Fruit fly (Drosophila melanogaster) whole organism, embryonic: ENCODE results near the gene Tsp74F.

ENCODE experiments used
- C15 ChIP-seq: fragments of 200-800 bp; sonication (Bioruptor generic); IDR thresholded peaks from 3 replicates; pipeline ENCODE4 v1.3.6; 2022; ENCODE audit warnings: missing biosample characterization, missing genetic modification characterization
- CG12219 ChIP-seq: fragments of 200-800 bp; sonication (Bioruptor generic); optimal IDR thresholded peaks from 3 replicates; lab custom pipeline; 2018; ENCODE audit warnings: missing biosample characterization, mild to moderate bottlenecking, missing genetic modification characterization
- CG13775 ChIP-seq: fragments of 200-800 bp; sonication (Bioruptor generic); optimal IDR thresholded peaks from 3 replicates; lab custom pipeline; 2017; ENCODE audit warnings: missing biosample characterization, mild to moderate bottlenecking, missing genetic modification characterization
- CG15011 ChIP-seq: fragments of 200-800 bp; sonication (Bioruptor generic); optimal IDR thresholded peaks from 3 replicates; lab custom pipeline; 2018; ENCODE audit warnings: missing biosample characterization, mild to moderate bottlenecking, missing genetic modification characterization
- CG15601 ChIP-seq: fragments of 200-800 bp; sonication (Bioruptor generic); optimal IDR thresholded peaks from 3 replicates; lab custom pipeline; 2019; ENCODE audit warnings: missing biosample characterization, mild to moderate bottlenecking, missing genetic modification characterization, moderate library complexity
- CG17361 ChIP-seq: fragments of 200-800 bp; sonication (Bioruptor generic); IDR thresholded peaks from 3 replicates; pipeline ENCODE4 v1.3.6; 2022; ENCODE audit warnings: missing biosample characterization, missing genetic modification characterization
- CG17385 ChIP-seq: fragments of 200-800 bp; sonication (Bioruptor generic); optimal IDR thresholded peaks from 3 replicates; lab custom pipeline; 2018; ENCODE audit warnings: missing biosample characterization, mild to moderate bottlenecking, missing genetic modification characterization
- CG18262 ChIP-seq: fragments of 200-800 bp; optimal IDR thresholded peaks from 3 replicates; lab custom pipeline; 2019; ENCODE audit warnings: missing biosample characterization, mild to moderate bottlenecking, missing genetic modification characterization, moderate library complexity
- CG2129 ChIP-seq: fragments of 200-800 bp; sonication (Bioruptor generic); IDR thresholded peaks from 2 replicates; pipeline ENCODE4 v1.3.6; 2022; ENCODE audit warnings: missing biosample characterization, missing genetic modification characterization; ENCODE audit not compliant: partially characterized antibody
- CG2712 ChIP-seq: fragments of 200-800 bp; optimal IDR thresholded peaks from 3 replicates; lab custom pipeline; 2019; ENCODE audit warnings: missing biosample characterization, mild to moderate bottlenecking, missing genetic modification characterization, moderate library complexity
- CG30431 ChIP-seq: fragments of 200-800 bp; sonication (Bioruptor generic); optimal IDR thresholded peaks from 2 replicates; lab custom pipeline; 2017; ENCODE audit warnings: missing biosample characterization, missing genetic modification characterization
- CG6689 ChIP-seq: fragments of 200-800 bp; sonication (Bioruptor generic); IDR thresholded peaks from 2 replicates; pipeline ENCODE4 v1.3.6; 2022; ENCODE audit warnings: missing biosample characterization, missing genetic modification characterization
- CG7745 ChIP-seq: fragments of 200-800 bp; sonication (Bioruptor generic); optimal IDR thresholded peaks from 2 replicates; lab custom pipeline; 2018; ENCODE audit warnings: missing biosample characterization, mild to moderate bottlenecking, missing genetic modification characterization, moderate library complexity
- CG7839 ChIP-seq: fragments of 200-800 bp; sonication (Bioruptor generic); optimal IDR thresholded peaks from 3 replicates; lab custom pipeline; 2018; ENCODE audit warnings: missing biosample characterization, mild to moderate bottlenecking, missing genetic modification characterization, moderate library complexity
- CG8089 ChIP-seq: fragments of 200-800 bp; sonication (Bioruptor generic); optimal IDR thresholded peaks from 3 replicates; lab custom pipeline; 2016; ENCODE audit warnings: missing biosample characterization, missing genetic modification characterization
- CG8359 ChIP-seq: fragments of 200-800 bp; sonication (Bioruptor generic); optimal IDR thresholded peaks from 2 replicates; lab custom pipeline; 2017; ENCODE audit warnings: missing biosample characterization, mild to moderate bottlenecking, missing genetic modification characterization, borderline replicate concordance
- CG9797 ChIP-seq: fragments of 200-800 bp; sonication (Bioruptor generic); optimal IDR thresholded peaks from 3 replicates; lab custom pipeline; 2018; ENCODE audit warnings: missing biosample characterization, mild to moderate bottlenecking, missing genetic modification characterization
- E2f1 ChIP-seq: fragments of 200-800 bp; sonication (Bioruptor generic); IDR thresholded peaks from 2 replicates; pipeline ENCODE4 v1.3.6; 2022; ENCODE audit warnings: missing biosample characterization, missing genetic modification characterization
- Hr78 ChIP-seq, 2 experiments: fragments of 200-800 bp in 1 of 2; fragments of >200 bp in 1 of 2; sonication (Bioruptor generic) in 1 of 2; optimal IDR thresholded peaks; 2 replicates each; lab custom pipeline; 2017 to 2019; ENCODE audit warnings: missing biosample characterization in 2 of 2, missing genetic modification characterization in 2 of 2, mild to moderate bottlenecking in 1 of 2, moderate library complexity in 1 of 2
- MESR4 ChIP-seq: fragments of 200-800 bp; sonication (Bioruptor generic); optimal IDR thresholded peaks from 2 replicates; lab custom pipeline; 2018; ENCODE audit warnings: missing biosample characterization, mild to moderate bottlenecking, missing genetic modification characterization, moderate library complexity
- Mes4 ChIP-seq: fragments of 200-800 bp; sonication (Bioruptor generic); optimal IDR thresholded peaks from 2 replicates; lab custom pipeline; 2016; ENCODE audit warnings: missing biosample characterization, missing genetic modification characterization
- Nf-YC ChIP-seq: fragments of 200-800 bp; optimal IDR thresholded peaks from 3 replicates; lab custom pipeline; 2019; ENCODE audit warnings: missing biosample characterization, mild to moderate bottlenecking, missing genetic modification characterization, moderate library complexity
- Oli ChIP-seq: fragments of 200-800 bp; sonication (Bioruptor generic); optimal IDR thresholded peaks from 2 replicates; lab custom pipeline; 2018; ENCODE audit warnings: missing biosample characterization, mild to moderate bottlenecking, missing genetic modification characterization, moderate library complexity
- Opbp ChIP-seq: fragments of 200-800 bp; sonication (Bioruptor generic); IDR thresholded peaks from 3 replicates; pipeline ENCODE4 v1.3.6; 2022; ENCODE audit warnings: missing biosample characterization, missing genetic modification characterization; ENCODE audit not compliant: partially characterized antibody
- Ravus ChIP-seq: fragments of 200-800 bp; sonication (Bioruptor generic); IDR thresholded peaks from 2 replicates; pipeline ENCODE4 v1.3.6; 2022; ENCODE audit warnings: missing biosample characterization, missing genetic modification characterization
- Sox100B ChIP-seq: fragments of 200-800 bp; sonication (Bioruptor generic); optimal IDR thresholded peaks from 3 replicates; lab custom pipeline; 2018; ENCODE audit warnings: missing biosample characterization, mild to moderate bottlenecking, missing genetic modification characterization
- Xbp1 ChIP-seq: fragments of 200-800 bp; sonication (Bioruptor generic); optimal IDR thresholded peaks from 3 replicates; lab custom pipeline; 2016; ENCODE audit warnings: missing biosample characterization, mild to moderate bottlenecking, missing genetic modification characterization
- bsh ChIP-seq, 2 experiments: fragments of 200-800 bp; sonication (Bioruptor generic); optimal IDR thresholded peaks; 2 replicates each; lab custom pipeline; 2017 to 2018; ENCODE audit warnings: mild to moderate bottlenecking in 2 of 2, missing biosample characterization in 2 of 2, missing genetic modification characterization in 2 of 2, moderate library complexity in 1 of 2
- chinmo ChIP-seq: fragments of 200-800 bp; sonication (Bioruptor generic); IDR thresholded peaks from 4 replicates; pipeline ENCODE4 v1.3.6; 2022; ENCODE audit warnings: missing biosample characterization, missing genetic modification characterization; ENCODE audit not compliant: partially characterized antibody
- crc ChIP-seq: fragments of 200-800 bp; sonication (Bioruptor generic); optimal IDR thresholded peaks from 2 replicates; lab custom pipeline; 2016; ENCODE audit warnings: missing biosample characterization, missing genetic modification characterization
- dmrt11E ChIP-seq: fragments of 200-800 bp; sonication (Bioruptor generic); optimal IDR thresholded peaks from 3 replicates; lab custom pipeline; 2018; ENCODE audit warnings: missing biosample characterization, mild to moderate bottlenecking, missing genetic modification characterization, moderate library complexity
- dmrt99B ChIP-seq: fragments of 200-800 bp; sonication (Bioruptor generic); optimal IDR thresholded peaks from 2 replicates; lab custom pipeline; 2018; ENCODE audit warnings: missing biosample characterization, mild to moderate bottlenecking, missing genetic modification characterization, moderate library complexity
- ems ChIP-seq: fragments of 200-800 bp; sonication (Bioruptor generic); optimal IDR thresholded peaks from 3 replicates; lab custom pipeline; 2016; ENCODE audit warnings: missing biosample characterization, missing genetic modification characterization
- fd64A ChIP-seq: fragments of 200-800 bp; sonication (Bioruptor generic); optimal IDR thresholded peaks from 3 replicates; lab custom pipeline; 2018; ENCODE audit warnings: missing biosample characterization, mild to moderate bottlenecking, missing genetic modification characterization
- grn ChIP-seq: fragments of 200-800 bp; sonication (Bioruptor generic); optimal IDR thresholded peaks from 3 replicates; lab custom pipeline; 2017; ENCODE audit warnings: missing biosample characterization, missing genetic modification characterization
- kni ChIP-seq: fragments of 200-800 bp; sonication (Bioruptor generic); optimal IDR thresholded peaks from 3 replicates; lab custom pipeline; 2017; ENCODE audit warnings: mild to moderate bottlenecking, missing biosample characterization, missing genetic modification reagents, missing genetic modification characterization
- lmd ChIP-seq: fragments of 200-800 bp; sonication (Bioruptor generic); IDR thresholded peaks from 2 replicates; pipeline ENCODE4 v1.3.6; 2022; ENCODE audit warnings: missing biosample characterization, missing genetic modification characterization
- lola ChIP-seq, 3 experiments: fragments of >200 bp in 2 of 3; fragments of 200-800 bp in 1 of 3; sonication (Bioruptor generic) in 1 of 3; optimal IDR thresholded peaks; 2 replicates each; lab custom pipeline; 2017 to 2019; ENCODE audit warnings: missing biosample characterization in 3 of 3, missing genetic modification characterization in 3 of 3, mild to moderate bottlenecking in 1 of 3, moderate library complexity in 1 of 3
- nau ChIP-seq: fragments of 200-800 bp; sonication (Bioruptor generic); optimal IDR thresholded peaks from 3 replicates; lab custom pipeline; 2017; ENCODE audit warnings: missing biosample characterization, mild to moderate bottlenecking, missing genetic modification characterization, missing genetic modification reagents
- pfk ChIP-seq: fragments of 200-800 bp; sonication (Bioruptor generic); optimal IDR thresholded peaks from 2 replicates; lab custom pipeline; 2018; ENCODE audit warnings: missing biosample characterization, mild to moderate bottlenecking, missing genetic modification characterization, moderate library complexity
- pnt ChIP-seq: fragments of 200-800 bp; sonication (Bioruptor generic); optimal IDR thresholded peaks from 3 replicates; lab custom pipeline; 2016; ENCODE audit warnings: missing biosample characterization, missing genetic modification characterization
- pum ChIP-seq: fragments of 200-800 bp; sonication (Bioruptor generic); optimal IDR thresholded peaks from 2 replicates; lab custom pipeline; 2016; ENCODE audit warnings: missing biosample characterization, missing genetic modification characterization
- rib ChIP-seq: fragments of 200-800 bp; sonication (Bioruptor generic); IDR thresholded peaks from 2 replicates; pipeline ENCODE4 v1.3.6; 2022; ENCODE audit warnings: missing biosample characterization, missing genetic modification characterization
- salm ChIP-seq: fragments of 200-800 bp; sonication (Bioruptor generic); optimal IDR thresholded peaks from 2 replicates; lab custom pipeline; 2018; ENCODE audit warnings: missing biosample characterization, mild to moderate bottlenecking, missing genetic modification characterization
- slou ChIP-seq: fragments of 200-800 bp; sonication (Bioruptor generic); optimal IDR thresholded peaks from 3 replicates; lab custom pipeline; 2016; ENCODE audit warnings: missing biosample characterization, missing genetic modification characterization
- sna ChIP-seq: fragments of 200-800 bp; sonication (Bioruptor generic); IDR thresholded peaks from 2 replicates; pipeline ENCODE4 v1.3.6; 2022; ENCODE audit warnings: missing biosample characterization, missing genetic modification characterization; ENCODE audit not compliant: partially characterized antibody
- stwl ChIP-seq: fragments of 200-800 bp; sonication (Bioruptor generic); optimal IDR thresholded peaks from 3 replicates; lab custom pipeline; 2018; ENCODE audit warnings: missing biosample characterization, mild to moderate bottlenecking, missing genetic modification characterization, moderate library complexity
- sug ChIP-seq: fragments of 200-800 bp; optimal IDR thresholded peaks from 2 replicates; lab custom pipeline; 2019; ENCODE audit warnings: missing biosample characterization, mild to moderate bottlenecking, missing genetic modification characterization, moderate library complexity
- tgo ChIP-seq: fragments of 200-800 bp; sonication (Bioruptor generic); IDR thresholded peaks from 3 replicates; pipeline ENCODE4 v1.3.6; 2022; ENCODE audit warnings: missing biosample characterization, missing genetic modification characterization
- z ChIP-seq: fragments of 200-800 bp; sonication (Bioruptor generic); IDR thresholded peaks from 3 replicates; pipeline ENCODE4 v1.3.6; 2022; ENCODE audit warnings: missing biosample characterization, missing genetic modification characterization

Tsp74F gene

dm6 chr3L:17937315-17937714 is 41.7 kb upstream of the Tsp74F start (continued):
- TF ChIP-seq chinmo (GFP tag; lab: Robert Waterston, UW) (no peak), ems (GFP tag; lab: Kevin White, UChicago) (no peak), Sox100B (GFP tag; lab: Kevin White, UChicago) (peak; percentile 55), CG30431 (no peak), CG18262 (tag; lab: Kevin White, UChicago) (peak; percentile 47), salm (tag; lab: Kevin White, UChicago) (no peak), tgo (GFP tag; lab: Robert Waterston, UW) (no peak), dmrt11E (tag; lab: Kevin White, UChicago) (peak; percentile 18), CG17361 (GFP tag; lab: Robert Waterston, UW) (peak; percentile 59; the same call in 2 of the 3 replicates), CG7745 (tag; lab: Kevin White, UChicago) (peak; percentile 39), bsh (GFP tag; optimal IDR thresholded peaks at IDR 0.05; lab: Kevin White, UChicago) (peak in 1 of 2 experiments; percentile 72), Mes4 (GFP tag; lab: Kevin White, UChicago) (no peak), CG9797 (no peak), lola (GFP tag; optimal IDR thresholded peaks at IDR 0.05; lab: Kevin White, UChicago) (peak in 1 of 3 experiments; percentile 45), E2f1 (GFP tag; lab: Robert Waterston, UW) (no peak), nau (no peak), MESR4 (GFP tag; lab: Kevin White, UChicago) (no peak), dmrt99B (no peak), CG17385 (GFP tag; lab: Kevin White, UChicago) (no peak), CG13775 (GFP tag; lab: Kevin White, UChicago) (no peak), CG8359 (GFP tag; lab: Kevin White, UChicago) (peak; percentile 45), Nf-YC (tag; lab: Kevin White, UChicago) (no peak), CG2129 (no peak), CG8089 (GFP tag; lab: Kevin White, UChicago) (no peak), pnt (no peak), fd64A (GFP tag; lab: Kevin White, UChicago) (peak; percentile 46), CG15601 (tag; lab: Kevin White, UChicago) (peak; percentile 69), CG7839 (tag; lab: Kevin White, UChicago) (no peak), sug (no peak), CG2712 (tag; lab: Kevin White, UChicago) (peak; percentile 41), CG12219 (GFP tag; lab: Kevin White, UChicago) (no peak), lmd (GFP tag; lab: Robert Waterston, UW) (no peak), z (0 out of 3 replicates have a peak, but pooled peaks have one; percentile 39), Hr78 (GFP tag; optimal IDR thresholded peaks at IDR 0.05; lab: Kevin White, UChicago) (peak in 1 of 2 experiments; percentile 31), sna (GFP tag; lab: Robert Waterston, UW) (no peak), Oli (tag; lab: Kevin White, UChicago) (peak; percentile 37), pfk (GFP tag; lab: Kevin White, UChicago) (no peak), grn (GFP tag; lab: Kevin White, UChicago) (no peak), Xbp1 (no peak), kni (GFP tag; lab: Kevin White, UChicago) (peak; percentile 81), Ravus (GFP tag; lab: Robert Waterston, UW) (no peak), pum (no peak), rib (GFP tag; lab: Robert Waterston, UW) (no peak), stwl (peak; percentile 42), CG6689 (no peak), slou (no peak), CG15011 (GFP tag; lab: Kevin White, UChicago) (no peak), crc (no peak), Opbp (GFP tag; lab: Robert Waterston, UW) (no peak), C15 (GFP tag; lab: Robert Waterston, UW) (no peak)
